Fruit fly (Drosophila melanogaster) whole organism, embryonic: Measurements from ENCODE around the gene Ant2.

Experiments used
- Blimp-1 ChIP-seq: fragments of 200-800 bp; sonication (Bioruptor generic); optimal IDR thresholded peaks from 3 replicates; lab custom pipeline; 2018; ENCODE audit warnings: missing biosample characterization, missing genetic modification characterization, mild to moderate bottlenecking, moderate library complexity, missing genetic modification reagents
- BtbVII ChIP-seq: fragments of 200-800 bp; sonication (Bioruptor generic); optimal IDR thresholded peaks from 3 replicates; lab custom pipeline; 2017; ENCODE audit warnings: missing biosample characterization, mild to moderate bottlenecking, missing genetic modification characterization
- CG10147 ChIP-seq: fragments of 200-800 bp; sonication (Bioruptor generic); optimal IDR thresholded peaks from 2 replicates; lab custom pipeline; 2019; ENCODE audit warnings: missing biosample characterization, mild to moderate bottlenecking, missing genetic modification characterization, moderate library complexity
- CG12104 ChIP-seq: fragments of 200-800 bp; sonication (Bioruptor generic); optimal IDR thresholded peaks from 3 replicates; lab custom pipeline; 2016; ENCODE audit warnings: missing biosample characterization, missing genetic modification characterization
- CG14050 ChIP-seq: fragments of 200-800 bp; sonication (Bioruptor generic); IDR thresholded peaks from 3 replicates; pipeline ENCODE4 v1.3.6; 2022; ENCODE audit warnings: missing biosample characterization, missing genetic modification characterization
- CG15269 ChIP-seq: fragments of 200-800 bp; sonication (Bioruptor generic); optimal IDR thresholded peaks from 2 replicates; lab custom pipeline; 2018; ENCODE audit warnings: missing biosample characterization, mild to moderate bottlenecking, missing genetic modification characterization, moderate library complexity
- CG15601 ChIP-seq: fragments of 200-800 bp; sonication (Bioruptor generic); optimal IDR thresholded peaks from 3 replicates; lab custom pipeline; 2019; ENCODE audit warnings: missing biosample characterization, mild to moderate bottlenecking, missing genetic modification characterization, moderate library complexity
- CG1602 ChIP-seq: fragments of 200-800 bp; sonication (Bioruptor generic); optimal IDR thresholded peaks from 3 replicates; lab custom pipeline; 2016; ENCODE audit warnings: missing biosample characterization, missing genetic modification characterization
- CG17385 ChIP-seq: fragments of 200-800 bp; sonication (Bioruptor generic); optimal IDR thresholded peaks from 3 replicates; lab custom pipeline; 2018; ENCODE audit warnings: missing biosample characterization, mild to moderate bottlenecking, missing genetic modification characterization
- CG2116 ChIP-seq: fragments of 200-800 bp; sonication (Bioruptor generic); optimal IDR thresholded peaks from 3 replicates; lab custom pipeline; 2018; ENCODE audit warnings: missing biosample characterization, mild to moderate bottlenecking, missing genetic modification characterization
- CG4424 ChIP-seq: fragments of 200-800 bp; sonication (Bioruptor generic); optimal IDR thresholded peaks from 3 replicates; lab custom pipeline; 2016; ENCODE audit warnings: missing biosample characterization, missing genetic modification characterization
- CG4707 ChIP-seq: fragments of 200-800 bp; sonication (Bioruptor generic); optimal IDR thresholded peaks from 2 replicates; lab custom pipeline; 2018; ENCODE audit warnings: missing biosample characterization, mild to moderate bottlenecking, missing genetic modification characterization, moderate library complexity
- CG4730 ChIP-seq: fragments of 200-800 bp; sonication (Bioruptor generic); IDR thresholded peaks from 2 replicates; pipeline ENCODE4 v1.3.6; 2022; ENCODE audit warnings: missing biosample characterization, missing genetic modification characterization
- CG5180 ChIP-seq: fragments of 200-800 bp; sonication (Bioruptor generic); optimal IDR thresholded peaks from 3 replicates; lab custom pipeline; 2017; ENCODE audit warnings: missing biosample characterization, missing genetic modification characterization, mild to moderate bottlenecking, moderate library complexity, missing genetic modification reagents
- CG6813 ChIP-seq: fragments of 200-800 bp; sonication (Bioruptor generic); optimal IDR thresholded peaks from 2 replicates; lab custom pipeline; 2017; ENCODE audit warnings: missing biosample characterization, missing genetic modification characterization, mild to moderate bottlenecking, moderate library complexity, missing genetic modification reagents
- CG7271 ChIP-seq: fragments of 200-800 bp; sonication (Bioruptor generic); optimal IDR thresholded peaks from 2 replicates; lab custom pipeline; 2018; ENCODE audit warnings: missing biosample characterization, mild to moderate bottlenecking, missing genetic modification characterization, moderate library complexity
- CG7963 ChIP-seq: fragments of 200-800 bp; sonication (Bioruptor generic); IDR thresholded peaks from 3 replicates; pipeline ENCODE4 v1.3.6; 2022; ENCODE audit warnings: missing biosample characterization, missing genetic modification characterization; ENCODE audit not compliant: partially characterized antibody
- CG7987 ChIP-seq: fragments of 200-800 bp; sonication (Bioruptor generic); optimal IDR thresholded peaks from 2 replicates; lab custom pipeline; 2018; ENCODE audit warnings: missing biosample characterization, mild to moderate bottlenecking, missing genetic modification characterization, moderate library complexity
- CG8478 ChIP-seq: fragments of >200 bp; optimal IDR thresholded peaks from 2 replicates; lab custom pipeline; 2018
- CG8765 ChIP-seq: fragments of 200-800 bp; sonication (Bioruptor generic); IDR thresholded peaks from 2 replicates; pipeline ENCODE4 v1.3.6; 2022; ENCODE audit warnings: missing biosample characterization, missing genetic modification characterization
- CG9876 ChIP-seq: fragments of 200-800 bp; sonication (Bioruptor generic); optimal IDR thresholded peaks from 2 replicates; lab custom pipeline; 2016; ENCODE audit warnings: missing biosample characterization, missing genetic modification characterization
- E2f1 ChIP-seq: fragments of 200-800 bp; sonication (Bioruptor generic); IDR thresholded peaks from 2 replicates; pipeline ENCODE4 v1.3.6; 2022; ENCODE audit warnings: missing biosample characterization, missing genetic modification characterization
- HLH3B ChIP-seq: fragments of 200-800 bp; sonication (Bioruptor generic); IDR thresholded peaks from 2 replicates; pipeline ENCODE4 v1.3.6; 2022; ENCODE audit warnings: missing biosample characterization, missing genetic modification characterization
- Hmr ChIP-seq: fragments of 200-800 bp; sonication (Bioruptor generic); optimal IDR thresholded peaks from 3 replicates; lab custom pipeline; 2017; ENCODE audit warnings: mild to moderate bottlenecking, missing biosample characterization, missing genetic modification reagents, missing genetic modification characterization
- Hr51 ChIP-seq, 2 experiments: fragments of 200-800 bp; sonication (Bioruptor generic); optimal IDR thresholded peaks; 2 replicates in 1 of 2; 3 replicates in 1 of 2; lab custom pipeline; 2016 to 2018; ENCODE audit warnings: missing biosample characterization in 2 of 2, missing genetic modification characterization in 2 of 2, mild to moderate bottlenecking in 1 of 2, moderate library complexity in 1 of 2
- Hsf ChIP-seq: fragments of 200-800 bp; sonication (Bioruptor generic); optimal IDR thresholded peaks from 3 replicates; lab custom pipeline; 2016; ENCODE audit warnings: missing biosample characterization, missing genetic modification characterization
- Neu2 ChIP-seq: fragments of 200-800 bp; sonication (Bioruptor generic); optimal IDR thresholded peaks from 3 replicates; lab custom pipeline; 2016; ENCODE audit warnings: missing biosample characterization, missing genetic modification characterization, borderline replicate concordance
- Nf-YA ChIP-seq: fragments of 200-800 bp; sonication (Bioruptor generic); IDR thresholded peaks from 2 replicates; pipeline ENCODE4 v1.3.6; 2022; ENCODE audit warnings: missing biosample characterization, missing genetic modification characterization
- Sox102F ChIP-seq: fragments of 200-800 bp; sonication (Bioruptor generic); optimal IDR thresholded peaks from 2 replicates; lab custom pipeline; 2018; ENCODE audit warnings: missing biosample characterization, mild to moderate bottlenecking, missing genetic modification characterization, moderate library complexity
- Spps ChIP-seq: fragments of 200-800 bp; sonication (Bioruptor generic); optimal IDR thresholded peaks from 2 replicates; lab custom pipeline; 2018; ENCODE audit warnings: missing biosample characterization, mild to moderate bottlenecking, missing genetic modification characterization
- Stat92E ChIP-seq, 3 experiments: fragments of >200 bp in 2 of 3; fragments of 200-800 bp in 1 of 3; sonication (Bioruptor generic) in 1 of 3; optimal IDR thresholded peaks; 2 replicates each; lab custom pipeline; 2017 to 2019; ENCODE audit warnings: missing biosample characterization in 3 of 3, missing genetic modification characterization in 3 of 3, mild to moderate bottlenecking in 1 of 3, moderate library complexity in 1 of 3
- YL-1 ChIP-seq: fragments of 200-800 bp; sonication (Bioruptor generic); optimal IDR thresholded peaks from 3 replicates; lab custom pipeline; 2017; ENCODE audit warnings: missing biosample characterization, mild to moderate bottlenecking, missing genetic modification characterization
- ac ChIP-seq: fragments of 200-800 bp; sonication (Bioruptor generic); optimal IDR thresholded peaks from 3 replicates; lab custom pipeline; 2017; ENCODE audit warnings: missing biosample characterization, mild to moderate bottlenecking, missing genetic modification characterization
- ara ChIP-seq: fragments of 200-800 bp; sonication (Bioruptor generic); IDR thresholded peaks from 2 replicates; pipeline ENCODE4 v1.3.6; 2022; ENCODE audit warnings: missing biosample characterization, missing genetic modification characterization
- chn ChIP-seq: fragments of 200-800 bp; sonication (Bioruptor generic); optimal IDR thresholded peaks from 2 replicates; lab custom pipeline; 2016; ENCODE audit warnings: missing biosample characterization, missing genetic modification characterization
- crc ChIP-seq: fragments of 200-800 bp; sonication (Bioruptor generic); optimal IDR thresholded peaks from 2 replicates; lab custom pipeline; 2016; ENCODE audit warnings: missing biosample characterization, missing genetic modification characterization
- dpn ChIP-seq, 2 experiments: fragments of 200-800 bp; sonication (Bioruptor generic); optimal IDR thresholded peaks; 3 replicates each; lab custom pipeline; 2016; ENCODE audit warnings: missing biosample characterization in 2 of 2, missing genetic modification characterization in 2 of 2
- ftz-f1 ChIP-seq: fragments of 200-800 bp; sonication (Bioruptor generic); optimal IDR thresholded peaks from 2 replicates; lab custom pipeline; 2016; ENCODE audit warnings: missing biosample characterization, missing genetic modification characterization
- fu2 ChIP-seq: fragments of 200-800 bp; sonication (Bioruptor generic); optimal IDR thresholded peaks from 2 replicates; lab custom pipeline; 2016; ENCODE audit warnings: missing biosample characterization, missing genetic modification characterization
- gce ChIP-seq: fragments of 200-800 bp; sonication (Bioruptor generic); IDR thresholded peaks from 3 replicates; pipeline ENCODE4 v1.3.6; 2022; ENCODE audit warnings: missing biosample characterization, missing genetic modification characterization
- grau ChIP-seq: fragments of 200-800 bp; optimal IDR thresholded peaks from 3 replicates; lab custom pipeline; 2019; ENCODE audit warnings: missing biosample characterization, mild to moderate bottlenecking, missing genetic modification characterization, moderate library complexity
- her ChIP-seq: fragments of 200-800 bp; sonication (Bioruptor generic); optimal IDR thresholded peaks from 2 replicates; lab custom pipeline; 2016; ENCODE audit warnings: missing biosample characterization, missing genetic modification characterization
- insv ChIP-seq, 2 experiments: fragments of 200-800 bp; sonication (Bioruptor generic); optimal IDR thresholded peaks; 3 replicates each; lab custom pipeline; 2016 to 2018; ENCODE audit warnings: missing biosample characterization in 2 of 2, missing genetic modification characterization in 2 of 2
- luna ChIP-seq: fragments of 200-800 bp; sonication (Bioruptor generic); optimal IDR thresholded peaks from 2 replicates; lab custom pipeline; 2016; ENCODE audit warnings: missing biosample characterization, missing genetic modification characterization
- otp ChIP-seq: fragments of 200-800 bp; sonication (Bioruptor generic); IDR thresholded peaks from 3 replicates; pipeline ENCODE4, ENCODE4 v1.3.6; 2022; ENCODE audit warnings: missing biosample characterization, missing genetic modification characterization
- sim ChIP-seq: fragments of 200-800 bp; sonication (Bioruptor generic); IDR thresholded peaks from 2 replicates; pipeline ENCODE4 v1.3.6; 2022; ENCODE audit warnings: missing biosample characterization, missing genetic modification characterization
- sima ChIP-seq: fragments of 200-800 bp; sonication (Bioruptor generic); optimal IDR thresholded peaks from 2 replicates; lab custom pipeline; 2016; ENCODE audit warnings: missing biosample characterization, missing genetic modification characterization
- tio ChIP-seq: fragments of 200-800 bp; sonication (Bioruptor generic); optimal IDR thresholded peaks from 2 replicates; lab custom pipeline; 2017; ENCODE audit warnings: missing biosample characterization, missing genetic modification characterization, inconsistent platforms
- trem ChIP-seq: fragments of 200-800 bp; optimal IDR thresholded peaks from 3 replicates; lab custom pipeline; 2019; ENCODE audit warnings: missing biosample characterization, mild to moderate bottlenecking, missing genetic modification characterization, moderate library complexity
- ttk ChIP-seq: fragments of 200-800 bp; sonication (Bioruptor generic); IDR thresholded peaks from 2 replicates; pipeline ENCODE4 v2.1.2; 2022; ENCODE audit warnings: missing biosample characterization, missing genetic modification characterization
- unpg ChIP-seq: fragments of 200-800 bp; sonication (Bioruptor generic); optimal IDR thresholded peaks from 3 replicates; lab custom pipeline; 2018; ENCODE audit warnings: missing biosample characterization, mild to moderate bottlenecking, missing genetic modification characterization, moderate library complexity

The Ant2 gene

DNA sequence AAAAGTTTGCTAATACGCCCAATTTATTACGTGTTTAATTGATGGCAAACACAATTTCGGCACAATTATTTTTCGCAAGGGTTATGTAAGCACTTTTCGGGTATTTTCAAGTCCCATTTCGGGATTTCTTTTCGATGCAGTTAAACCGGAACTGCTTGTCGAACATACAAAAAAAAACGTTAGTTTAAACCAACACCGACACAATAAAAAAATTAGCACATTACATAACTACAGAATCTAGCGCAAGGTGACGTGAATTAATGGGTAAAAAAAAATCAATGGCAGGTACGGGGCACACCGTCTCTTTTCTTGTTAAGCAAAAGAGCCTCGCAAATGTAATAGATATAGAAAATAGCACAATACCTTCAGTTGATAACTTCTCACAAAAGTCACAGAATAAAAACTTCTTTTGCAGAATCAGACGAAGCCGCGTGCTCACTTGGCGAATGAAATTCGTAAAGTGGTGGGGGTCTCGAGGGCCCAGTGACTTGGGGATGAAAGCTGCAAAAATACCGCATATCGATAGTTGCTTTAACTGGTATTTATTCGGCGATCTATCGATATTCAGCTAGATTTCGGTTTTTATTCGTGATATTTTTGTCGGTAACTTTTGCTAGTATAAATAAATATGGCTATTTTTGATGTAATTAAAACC lies at the start of gene Ant2, which contains the start of gene sesB (continued):
- no peak for TF ChIP-seq CG5180 (GFP tag; lab: Kevin White, UChicago)
- TF ChIP-seq ac, result no peak
- no peak for TF ChIP-seq BtbVII (GFP tag; lab: Kevin White, UChicago)
- TF ChIP-seq CG4707, result no peak
- TF ChIP-seq Spps, result no peak
- TF ChIP-seq trem (tag; lab: Kevin White, UChicago), result no peak
- no peak for TF ChIP-seq YL-1 (GFP tag; lab: Kevin White, UChicago)
- no peak for TF ChIP-seq ara (GFP tag; lab: Robert Waterston, UW)
- TF ChIP-seq E2f1 (GFP tag; lab: Robert Waterston, UW), result no peak
- no peak for TF ChIP-seq gce (GFP tag; lab: Robert Waterston, UW)
- no peak for TF ChIP-seq CG17385 (GFP tag; lab: Kevin White, UChicago)
- no peak for TF ChIP-seq chn
- no peak for TF ChIP-seq Hr51 (GFP tag; optimal IDR thresholded peaks at IDR 0.05; lab: Kevin White, UChicago)
- no peak for TF ChIP-seq CG9876
- TF ChIP-seq otp, result no peak
- no peak for TF ChIP-seq luna (GFP tag; lab: Kevin White, UChicago)
- TF ChIP-seq CG4730 (GFP tag; lab: Robert Waterston, UW), result no peak
- TF ChIP-seq CG8478 (lab: Kevin White, UChicago), result no peak
- no peak for TF ChIP-seq CG8765
- no peak for TF ChIP-seq CG4424 (GFP tag; lab: Kevin White, UChicago)
- no peak for TF ChIP-seq sim (GFP tag; lab: Robert Waterston, UW)
- no peak for TF ChIP-seq unpg (GFP tag; lab: Kevin White, UChicago)
- no peak for TF ChIP-seq Nf-YA (GFP tag; lab: Robert Waterston, UW)
- no peak for TF ChIP-seq sima
- TF ChIP-seq CG6813 (GFP tag; lab: Kevin White, UChicago), result no peak
- no peak for TF ChIP-seq CG2116 (GFP tag; lab: Kevin White, UChicago)
- no peak for TF ChIP-seq insv (GFP tag; optimal IDR thresholded peaks at IDR 0.05; lab: Kevin White, UChicago)
- no peak for TF ChIP-seq Hsf (GFP tag; lab: Kevin White, UChicago)
- TF ChIP-seq CG7963 (GFP tag; lab: Robert Waterston, UW), result no peak
- TF ChIP-seq CG15269 (tag; lab: Kevin White, UChicago), result peak; percentile 3
- peak in 1 of 3 experiments; percentile 46 for TF ChIP-seq Stat92E (GFP tag; optimal IDR thresholded peaks at IDR 0.05; lab: Kevin White, UChicago)
- TF ChIP-seq CG1602 (GFP tag; lab: Kevin White, UChicago), result no peak
- TF ChIP-seq fu2 (GFP tag; lab: Kevin White, UChicago), result no peak
- TF ChIP-seq dpn (GFP tag; optimal IDR thresholded peaks at IDR 0.05; lab: Kevin White, UChicago), result no peak
- TF ChIP-seq Neu2 (GFP tag; lab: Kevin White, UChicago), result no peak
- TF ChIP-seq CG14050, result no peak
- no peak for TF ChIP-seq Blimp-1 (GFP tag; lab: Kevin White, UChicago)
- TF ChIP-seq Sox102F (GFP tag; lab: Kevin White, UChicago), result no peak
- TF ChIP-seq her (GFP tag; lab: Kevin White, UChicago), result no peak
- no peak for TF ChIP-seq grau (tag; lab: Kevin White, UChicago)
- no peak for TF ChIP-seq CG15601
- no peak for TF ChIP-seq CG10147 (GFP tag; lab: Kevin White, UChicago)
- TF ChIP-seq tio (GFP tag; lab: Kevin White, UChicago), result no peak
- no peak for TF ChIP-seq crc (GFP tag; lab: Kevin White, UChicago)
- no peak for TF ChIP-seq CG7271
- no peak for TF ChIP-seq ftz-f1 (GFP tag; lab: Kevin White, UChicago)
- TF ChIP-seq CG12104 (GFP tag; lab: Kevin White, UChicago), result no peak
- no peak for TF ChIP-seq HLH3B
- TF ChIP-seq ttk (GFP tag; lab: Robert Waterston, UW), result no peak
- no peak for TF ChIP-seq CG7987 (GFP tag; lab: Kevin White, UChicago)
- no peak for TF ChIP-seq Hmr (GFP tag; lab: Kevin White, UChicago)
